Worm (Caenorhabditis elegans) whole organism, late embryonic: ENCODE results near the gene M01H9.3.

Source experiments
- ceh-22 ChIP-seq: sonication (generic microtip); optimal IDR thresholded peaks from 2 replicates; lab custom pipeline; 2017; ENCODE audit warnings: missing biosample characterization, missing genetic modification characterization
- nfya-1 ChIP-seq: sonication (generic microtip); optimal IDR thresholded peaks from 2 replicates; lab custom pipeline; 2017; ENCODE audit warnings: missing genetic modification characterization, mild to moderate bottlenecking, missing compliant biosample characterization, antibody characterized with exemption, moderate library complexity
- nhr-11 ChIP-seq: fragments of 150-350 bp; optimal IDR thresholded peaks from 2 replicates; lab custom pipeline; 2014; ENCODE audit warnings: missing biosample characterization, missing genetic modification characterization
- odd-2 ChIP-seq: sonication (generic microtip); optimal IDR thresholded peaks from 2 replicates; lab custom pipeline; 2017; ENCODE audit warnings: antibody characterized with exemption, mild to moderate bottlenecking, missing genetic modification characterization, missing compliant biosample characterization

ce11 chrIV:4526028-4526427 lies 49.2 kb upstream of the M01H9.3 start:
- TF ChIP-seq ceh-22 (tag; lab: Kevin White, UChicago): no peak
- TF ChIP-seq nhr-11 (tag; lab: Kevin White, UChicago): no peak
- TF ChIP-seq odd-2 (tag; lab: Kevin White, UChicago): no peak
- TF ChIP-seq nfya-1 (tag; lab: Kevin White, UChicago): no peak
